Worm (Caenorhabditis elegans) whole organism, young adult: ENCODE measurements around the gene lgc-31.

Source experiments
- B0019.2 ChIP-seq: fragments of 200-800 bp; sonication (Bioruptor generic); conservative IDR thresholded peaks from 2 replicates; pipeline ENCODE4 v1.3.6; 2022; ENCODE audit warnings: missing genetic modification reagents, missing genetic modification characterization, missing compliant biosample characterization
- B0336.3 ChIP-seq: fragments of 200-800 bp; sonication (Bioruptor generic); IDR thresholded peaks from 2 replicates; pipeline ENCODE4 v1.3.6; 2022; ENCODE audit warnings: missing genetic modification characterization, missing compliant biosample characterization
- C17E4.6 ChIP-seq: fragments of 200-800 bp; sonication (Bioruptor generic); IDR thresholded peaks from 2 replicates; pipeline ENCODE4 v1.3.6; 2022; ENCODE audit warnings: missing genetic modification reagents, missing genetic modification characterization, missing compliant biosample characterization
- F23B12.7 ChIP-seq: sonication (generic microtip); optimal IDR thresholded peaks from 2 replicates; lab custom pipeline; 2017; ENCODE audit warnings: missing genetic modification characterization, mild to moderate bottlenecking, missing compliant biosample characterization, antibody characterized with exemption, moderate library complexity; ENCODE audit not compliant: insufficient read depth
- F39B2.1 ChIP-seq: fragments of 200-800 bp; sonication (Bioruptor generic); IDR thresholded peaks from 2 replicates; pipeline ENCODE4 v1.3.6; 2022; ENCODE audit warnings: missing genetic modification reagents, missing genetic modification characterization, missing compliant biosample characterization
- F55B11.4 ChIP-seq: sonication (generic microtip); optimal IDR thresholded peaks from 2 replicates; lab custom pipeline; 2016; ENCODE audit warnings: missing compliant biosample characterization, missing genetic modification characterization, borderline replicate concordance; ENCODE audit not compliant: insufficient read depth
- F57A8.1 ChIP-seq: fragments of 200-800 bp; sonication (Bioruptor generic); optimal IDR thresholded peaks from 2 replicates; lab custom pipeline; 2018; ENCODE audit warnings: mild to moderate bottlenecking, missing genetic modification characterization, moderate library complexity, missing compliant biosample characterization
- Y56A3A.18 ChIP-seq: fragments of 200-800 bp; sonication (Bioruptor generic); IDR thresholded peaks from 2 replicates; pipeline ENCODE4 v1.3.6; 2022; ENCODE audit warnings: missing genetic modification reagents, missing genetic modification characterization, missing compliant biosample characterization
- akir-1 ChIP-seq: fragments of 200-800 bp; sonication (Bioruptor generic); optimal IDR thresholded peaks from 2 replicates; lab custom pipeline; 2018; ENCODE audit warnings: mild to moderate bottlenecking, missing genetic modification characterization, moderate library complexity, missing compliant biosample characterization
- ama-1 ChIP-seq, 3 experiments: fragments of 150-350 bp in 1 of 3; sonication (generic microtip) in 2 of 3; optimal IDR thresholded peaks; 2 replicates each; lab custom pipeline; 2014 to 2018; ENCODE audit warnings: missing biosample characterization in 2 of 3, missing genetic modification characterization in 2 of 3, missing genetic modification reagents in 2 of 3
- aptf-2 ChIP-seq: fragments of 200-800 bp; sonication (Bioruptor generic); conservative IDR thresholded peaks from 2 replicates; pipeline ENCODE4 v1.3.6; 2022; ENCODE audit warnings: missing genetic modification reagents, missing genetic modification characterization, missing compliant biosample characterization
- athp-1 ChIP-seq: sonication (generic microtip); optimal IDR thresholded peaks from 2 replicates; lab custom pipeline; 2017; ENCODE audit warnings: mild to moderate bottlenecking, missing genetic modification characterization, missing compliant biosample characterization
- attf-5 ChIP-seq: fragments of 200-800 bp; sonication (Bioruptor generic); optimal IDR thresholded peaks from 2 replicates; lab custom pipeline; 2018; ENCODE audit warnings: mild to moderate bottlenecking, missing genetic modification characterization, missing compliant biosample characterization
- attf-6 ChIP-seq: fragments of 200-800 bp; sonication (Bioruptor generic); IDR thresholded peaks from 2 replicates; pipeline ENCODE4 v1.3.6; 2022; ENCODE audit warnings: missing genetic modification reagents, missing genetic modification characterization, missing compliant biosample characterization
- ccch-3 ChIP-seq: fragments of 200-800 bp; sonication (Bioruptor generic); optimal IDR thresholded peaks from 2 replicates; lab custom pipeline; 2018; ENCODE audit warnings: mild to moderate bottlenecking, missing genetic modification characterization, missing compliant biosample characterization
- ceh-100 ChIP-seq: fragments of 200-800 bp; sonication (Bioruptor generic); IDR thresholded peaks from 2 replicates; pipeline ENCODE4 v1.3.6; 2022; ENCODE audit warnings: missing genetic modification reagents, missing genetic modification characterization, missing compliant biosample characterization
- ceh-27 ChIP-seq: fragments of 200-800 bp; sonication (Bioruptor generic); optimal IDR thresholded peaks from 2 replicates; lab custom pipeline; 2018; ENCODE audit warnings: mild to moderate bottlenecking, missing genetic modification characterization, moderate library complexity, missing compliant biosample characterization
- ceh-40 ChIP-seq: fragments of 200-800 bp; sonication (Bioruptor generic); IDR thresholded peaks from 2 replicates; pipeline ENCODE4 v1.3.6; 2022; ENCODE audit warnings: missing genetic modification characterization, missing compliant biosample characterization
- dpff-1 ChIP-seq: sonication (generic microtip); optimal IDR thresholded peaks from 2 replicates; lab custom pipeline; 2017; ENCODE audit warnings: mild to moderate bottlenecking, missing genetic modification characterization, missing compliant biosample characterization
- efl-1 ChIP-seq: fragments of 150-350 bp; optimal IDR thresholded peaks from 2 replicates; lab custom pipeline; 2014; ENCODE audit warnings: missing biosample characterization, missing genetic modification reagents, missing genetic modification characterization
- egl-44 ChIP-seq: fragments of 200-800 bp; sonication (Bioruptor generic); IDR thresholded peaks from 2 replicates; pipeline ENCODE4 v1.3.6; 2022; ENCODE audit warnings: missing genetic modification reagents, missing genetic modification characterization, missing compliant biosample characterization
- egrh-3 ChIP-seq: fragments of 200-800 bp; sonication (Bioruptor generic); IDR thresholded peaks from 2 replicates; pipeline ENCODE4 v1.3.6; 2022; ENCODE audit warnings: missing genetic modification reagents, missing genetic modification characterization, missing compliant biosample characterization
- fkh-3 ChIP-seq: sonication (generic microtip); optimal IDR thresholded peaks from 2 replicates; lab custom pipeline; 2016; ENCODE audit warnings: mild to moderate bottlenecking, missing genetic modification characterization, missing compliant biosample characterization
- let-526 ChIP-seq: fragments of 200-800 bp; sonication (Bioruptor generic); IDR thresholded peaks from 2 replicates; pipeline ENCODE4 v1.3.6; 2022; ENCODE audit warnings: missing genetic modification reagents, missing genetic modification characterization, missing compliant biosample characterization
- let-607 ChIP-seq, 2 experiments: fragments of 200-800 bp in 1 of 2; sonication (Bioruptor generic) in 1 of 2; sonication (generic microtip) in 1 of 2; optimal IDR thresholded peaks; 2 replicates each; lab custom pipeline; 2016 to 2018; ENCODE audit warnings: mild to moderate bottlenecking in 2 of 2, missing compliant biosample characterization in 2 of 2, missing genetic modification characterization in 2 of 2, moderate library complexity in 2 of 2, missing genotype in 1 of 2
- lin-26 ChIP-seq: fragments of 200-800 bp; sonication (Bioruptor generic); IDR thresholded peaks from 2 replicates; pipeline ENCODE4 v1.3.6; 2022; ENCODE audit warnings: missing genetic modification reagents, missing genetic modification characterization, missing compliant biosample characterization
- lin-54 ChIP-seq: fragments of 200-800 bp; sonication (Bioruptor generic); optimal IDR thresholded peaks from 2 replicates; lab custom pipeline; 2018; ENCODE audit warnings: mild to moderate bottlenecking, missing genetic modification characterization, missing compliant biosample characterization
- madf-6 ChIP-seq: fragments of 200-800 bp; sonication (Bioruptor generic); IDR thresholded peaks from 2 replicates; pipeline ENCODE4 v1.3.6; 2022; ENCODE audit warnings: missing genetic modification reagents, missing genetic modification characterization, missing compliant biosample characterization
- madf-8 ChIP-seq: fragments of 200-800 bp; sonication (Bioruptor generic); conservative IDR thresholded peaks from 2 replicates; pipeline ENCODE4 v1.3.6; 2022; ENCODE audit warnings: missing genetic modification reagents, missing genetic modification characterization, missing compliant biosample characterization
- mes-4 ChIP-seq: sonication (generic microtip); optimal IDR thresholded peaks from 2 replicates; lab custom pipeline; 2016; ENCODE audit warnings: missing genotype, missing genetic modification characterization, missing compliant biosample characterization
- mxl-1 ChIP-seq: sonication (generic microtip); optimal IDR thresholded peaks from 2 replicates; lab custom pipeline; 2016; ENCODE audit warnings: missing genetic modification characterization, missing compliant biosample characterization
- nfya-2 ChIP-seq: fragments of 200-800 bp; sonication (Bioruptor generic); IDR thresholded peaks from 2 replicates; pipeline ENCODE4 v1.3.6; 2022; ENCODE audit warnings: missing genetic modification reagents, missing genetic modification characterization, missing compliant biosample characterization
- nfyb-1 ChIP-seq: fragments of 200-800 bp; sonication (Bioruptor generic); IDR thresholded peaks from 2 replicates; pipeline ENCODE4 v1.3.6; 2022; ENCODE audit warnings: missing genetic modification reagents, missing genetic modification characterization, missing compliant biosample characterization
- nhr-179 ChIP-seq: sonication (generic microtip); optimal IDR thresholded peaks from 2 replicates; lab custom pipeline; 2016; ENCODE audit warnings: mild to moderate bottlenecking, missing genetic modification characterization, missing compliant biosample characterization
- nhr-27 ChIP-seq: fragments of 200-800 bp; sonication (Bioruptor generic); optimal IDR thresholded peaks from 2 replicates; lab custom pipeline; 2018; ENCODE audit warnings: mild to moderate bottlenecking, missing genetic modification characterization, moderate library complexity, missing compliant biosample characterization
- rcor-1 ChIP-seq: fragments of 200-800 bp; sonication (Bioruptor generic); IDR thresholded peaks from 2 replicates; pipeline ENCODE4 v1.3.6; 2022; ENCODE audit warnings: missing genetic modification reagents, missing genetic modification characterization, missing compliant biosample characterization
- repo-1 ChIP-seq: sonication (generic microtip); optimal IDR thresholded peaks from 2 replicates; lab custom pipeline; 2017; ENCODE audit warnings: mild to moderate bottlenecking, missing genetic modification characterization, missing compliant biosample characterization
- sdz-38 ChIP-seq: sonication (generic microtip); optimal IDR thresholded peaks from 2 replicates; lab custom pipeline; 2016; ENCODE audit warnings: missing genotype, missing genetic modification characterization, missing compliant biosample characterization
- sea-2 ChIP-seq: fragments of 200-800 bp; sonication (Bioruptor generic); IDR thresholded peaks from 2 replicates; pipeline ENCODE4 v1.3.6; 2022; ENCODE audit warnings: missing genetic modification characterization, missing compliant biosample characterization
- snpc-1.1 ChIP-seq: sonication (generic microtip); optimal IDR thresholded peaks from 2 replicates; lab custom pipeline; 2017; ENCODE audit warnings: missing genetic modification characterization, mild to moderate bottlenecking, missing compliant biosample characterization, antibody characterized with exemption, moderate library complexity, missing genotype, missing genetic modification reagents; ENCODE audit not compliant: insufficient read depth
- xnd-1 ChIP-seq: sonication (generic microtip); optimal IDR thresholded peaks from 2 replicates; lab custom pipeline; 2016; ENCODE audit warnings: missing genotype, missing genetic modification reagents, missing genetic modification characterization, missing compliant biosample characterization
- ztf-25 ChIP-seq: fragments of 200-800 bp; sonication (Bioruptor generic); IDR thresholded peaks from 2 replicates; pipeline ENCODE4 v1.3.6; 2022; ENCODE audit warnings: missing genetic modification reagents, missing genetic modification characterization, missing compliant biosample characterization
- ztf-3 ChIP-seq: fragments of 200-800 bp; sonication (Bioruptor generic); optimal IDR thresholded peaks from 2 replicates; lab custom pipeline; 2018; ENCODE audit warnings: mild to moderate bottlenecking, missing genetic modification characterization, missing compliant biosample characterization

lgc-31 gene

DNA sequence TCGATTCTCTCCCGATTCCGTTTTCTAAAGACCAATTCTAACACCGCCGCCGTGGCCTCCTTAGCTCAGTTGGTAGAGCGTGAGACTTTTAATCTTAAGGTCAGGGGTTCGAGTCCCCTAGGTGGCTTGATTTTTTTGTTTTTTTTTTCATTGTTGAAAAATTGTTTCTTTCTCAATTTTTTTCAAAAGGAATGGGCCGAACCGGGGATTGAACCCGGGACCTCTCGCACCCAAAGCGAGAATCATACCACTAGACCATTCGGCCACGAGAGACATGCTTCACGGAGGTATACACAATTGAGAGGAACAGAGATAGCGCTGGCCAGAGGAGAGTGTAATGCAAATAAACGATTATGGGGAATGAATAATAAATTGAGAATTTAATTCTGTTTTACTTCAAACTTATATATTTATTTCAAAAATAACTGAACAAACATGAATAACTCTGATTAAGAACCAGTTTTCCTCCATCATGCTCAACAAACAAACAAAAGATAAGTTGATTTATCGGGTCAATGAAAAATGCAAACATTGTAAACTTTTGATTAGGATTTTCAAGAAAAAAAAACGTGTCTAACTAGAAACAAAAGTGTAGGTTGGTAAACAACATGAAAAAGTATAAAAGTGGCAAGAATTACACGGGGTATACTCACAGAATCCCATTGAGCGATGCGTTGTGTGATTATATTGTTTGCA lies 56.6 kb downstream of the lgc-31 start, which contains the start of gene pqn-71 (continued):
- peak; percentile 88 for TF ChIP-seq nhr-27 (tag; lab: Kevin White, UChicago)
- peak; percentile 92 for TF ChIP-seq repo-1 (tag; lab: Kevin White, UChicago)
- TF ChIP-seq dpff-1 (tag; lab: Kevin White, UChicago), result peak; percentile 54
- TF ChIP-seq ceh-27 (GFP tag; lab: Kevin White, UChicago), result peak; percentile 75
- peak; percentile 83 for TF ChIP-seq snpc-1.1
- no peak for TF ChIP-seq sdz-38 (tag; lab: Kevin White, UChicago)
- TF ChIP-seq egrh-3, result no peak
- TF ChIP-seq B0019.2 (GFP tag; lab: Robert Waterston, UW), result peak; percentile 41; the same call in 1 of the 2 replicates
- peak; percentile 89; the same call in 1 of the 2 replicates for TF ChIP-seq ztf-25 (GFP tag; lab: Robert Waterston, UW)
- peak; percentile 71; the same call in 1 of the 2 replicates for TF ChIP-seq sea-2
- TF ChIP-seq madf-6 (GFP tag; lab: Robert Waterston, UW), result peak; percentile 77
- peak; percentile 86 for TF ChIP-seq attf-5
- TF ChIP-seq efl-1 (GFP tag; lab: Kevin White, UChicago), result peak; percentile 38
- peak; percentile 85 for TF ChIP-seq lin-54
- peak; percentile 93 for TF ChIP-seq C17E4.6
- TF ChIP-seq akir-1 (GFP tag; lab: Kevin White, UChicago), result peak; percentile 0
- TF ChIP-seq lin-26, result peak; percentile 98
- TF ChIP-seq let-526 (GFP tag; lab: Robert Waterston, UW), result peak; percentile 89
- peak; percentile 71 for TF ChIP-seq mes-4 (tag; lab: Kevin White, UChicago)
- TF ChIP-seq F23B12.7 (tag; lab: Kevin White, UChicago), result peak; percentile 95
- no peak for TF ChIP-seq F55B11.4 (tag; lab: Kevin White, UChicago)
- 0 out of 2 replicates have a peak, but pooled peaks have one; percentile 70 for TF ChIP-seq F39B2.1
- peak; percentile 47 for TF ChIP-seq F57A8.1 (GFP tag; lab: Kevin White, UChicago)
- TF ChIP-seq ama-1 (optimal IDR thresholded peaks at IDR 0.05; lab: Kevin White, UChicago), result no peak
- peak; percentile 89 to 90 for TF ChIP-seq ama-1 (GFP tag; optimal IDR thresholded peaks at IDR 0.05; lab: Kevin White, UChicago)
- TF ChIP-seq let-607 (tag; optimal IDR thresholded peaks at IDR 0.05; lab: Kevin White, UChicago), result peak; percentile 75 to 81
- peak; percentile 97 for TF ChIP-seq Y56A3A.18
- TF ChIP-seq mxl-1 (tag; lab: Kevin White, UChicago), result peak; percentile 93
- peak; percentile 96 for TF ChIP-seq nfyb-1 (GFP tag; lab: Robert Waterston, UW)
- peak; percentile 54 for TF ChIP-seq ztf-3 (GFP tag; lab: Kevin White, UChicago)
- TF ChIP-seq xnd-1 (tag; lab: Kevin White, UChicago), result peak; percentile 46
- TF ChIP-seq nhr-179, result peak; percentile 31
- peak; percentile 69 for TF ChIP-seq madf-8
- TF ChIP-seq nfya-2, result no peak
- TF ChIP-seq attf-6 (GFP tag; lab: Robert Waterston, UW), result peak; percentile 90
- peak; percentile 90 for TF ChIP-seq athp-1 (tag; lab: Kevin White, UChicago)
- peak; percentile 47 for TF ChIP-seq ccch-3 (GFP tag; lab: Kevin White, UChicago)
- TF ChIP-seq ceh-40, result peak; percentile 88; the same call in 1 of the 2 replicates
- TF ChIP-seq aptf-2, result peak; percentile 60; the same call in 1 of the 2 replicates
- TF ChIP-seq rcor-1, result peak; percentile 91
- peak; percentile 83 for TF ChIP-seq ceh-100 (GFP tag; lab: Robert Waterston, UW)
- TF ChIP-seq fkh-3 (tag; lab: Kevin White, UChicago), result peak; percentile 84
- TF ChIP-seq B0336.3, result peak; percentile 94
- TF ChIP-seq egl-44 (GFP tag; lab: Robert Waterston, UW), result peak; percentile 95
